Worm (Caenorhabditis elegans) whole organism, mixed stage, embryonic: ENCODE data around the gene C44C10.15.

Experiments
- blmp-1 ChIP-seq: fragments of 150-350 bp; optimal IDR thresholded peaks from 2 replicates; lab custom pipeline; 2014; ENCODE audit warnings: missing biosample characterization, missing genetic modification characterization
- nhr-12 ChIP-seq: fragments of 150-350 bp; optimal IDR thresholded peaks from 2 replicates; lab custom pipeline; 2014; ENCODE audit warnings: missing biosample characterization, missing genetic modification characterization
- nhr-76 ChIP-seq: sonication (generic microtip); optimal IDR thresholded peaks from 2 replicates; lab custom pipeline; 2017; ENCODE audit warnings: missing biosample characterization, missing genetic modification characterization
- pha-4 ChIP-seq: fragments of 150-350 bp; optimal IDR thresholded peaks from 2 replicates; lab custom pipeline; 2018; ENCODE audit warnings: missing biosample characterization, missing genetic modification reagents, missing genetic modification characterization
- snpc-4 ChIP-seq: fragments of 150-350 bp; optimal IDR thresholded peaks from 2 replicates; lab custom pipeline; 2014; ENCODE audit warnings: missing biosample characterization, missing genetic modification characterization
- ztf-11 ChIP-seq: fragments of 150-350 bp; optimal IDR thresholded peaks from 2 replicates; lab custom pipeline; 2014; ENCODE audit warnings: missing biosample characterization, missing genetic modification characterization

DNA sequence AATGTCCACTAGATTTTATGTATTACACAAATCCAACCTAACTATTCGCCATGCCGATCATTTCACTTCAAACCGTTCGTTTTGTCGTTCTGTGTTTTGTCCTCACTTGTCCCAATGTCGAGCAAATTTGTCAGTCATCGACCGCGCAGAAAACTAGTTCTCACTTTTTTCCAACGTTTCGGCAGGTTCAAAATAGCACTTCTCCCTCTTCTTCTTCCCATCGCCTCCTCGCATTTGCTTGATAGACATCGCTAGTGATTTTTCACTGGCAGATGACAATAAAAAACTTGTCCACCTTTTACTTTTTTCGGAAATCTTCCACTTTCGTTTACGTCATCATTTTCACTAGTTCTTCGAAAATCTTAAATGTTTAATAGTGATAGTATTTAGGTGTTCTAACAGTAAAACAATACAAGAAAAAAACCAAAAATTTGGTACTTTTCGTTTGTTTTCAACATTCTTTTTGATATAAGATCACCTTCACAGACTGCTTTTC is 34.6 kb downstream of the C44C10.15 start:
- TF ChIP-seq ztf-11 (tag; lab: Kevin White, UChicago): no peak
- TF ChIP-seq nhr-12 (tag; lab: Kevin White, UChicago): no peak
- TF ChIP-seq blmp-1 (tag; lab: Kevin White, UChicago): no peak
- TF ChIP-seq pha-4 (tag; lab: Kevin White, UChicago): no peak
- no peak for TF ChIP-seq nhr-76 (tag; lab: Kevin White, UChicago)
- no peak for TF ChIP-seq snpc-4
